Worm (Caenorhabditis elegans) whole organism, L3 larva: ENCODE data around the gene T22B7.7.
A peak's percentile ranks its signal among the peaks of the same experiment; 100 is the strongest.

ENCODE experiments used
- R02D3.7 ChIP-seq: fragments of 150-350 bp; optimal IDR thresholded peaks from 2 replicates; lab custom pipeline; 2014; ENCODE audit warnings: missing biosample characterization, missing genetic modification characterization
- ZK546.5 ChIP-seq: sonication (generic microtip); optimal IDR thresholded peaks from 2 replicates; lab custom pipeline; 2017; ENCODE audit warnings: missing biosample characterization, missing genetic modification characterization
- aly-2 ChIP-seq: fragments of 150-350 bp; optimal IDR thresholded peaks from 2 replicates; lab custom pipeline; 2014; ENCODE audit warnings: missing biosample characterization, missing genetic modification characterization
- ama-1 ChIP-seq: fragments of 150-350 bp; optimal IDR thresholded peaks from 2 replicates; lab custom pipeline; 2018
- ceh-28 ChIP-seq: fragments of 150-350 bp; optimal IDR thresholded peaks from 2 replicates; lab custom pipeline; 2014; ENCODE audit warnings: missing biosample characterization, missing genetic modification reagents, missing genetic modification characterization
- ceh-9 ChIP-seq: sonication (generic microtip); optimal IDR thresholded peaks from 2 replicates; lab custom pipeline; 2018; ENCODE audit warnings: missing biosample characterization, missing genetic modification characterization
- daf-12 ChIP-seq: fragments of 150-350 bp; optimal IDR thresholded peaks from 2 replicates; lab custom pipeline; 2014; ENCODE audit warnings: missing biosample characterization, missing genetic modification reagents, missing genetic modification characterization
- egl-5 ChIP-seq: fragments of 150-350 bp; optimal IDR thresholded peaks from 2 replicates; lab custom pipeline; 2017; ENCODE audit warnings: missing biosample characterization, missing genetic modification reagents, missing genetic modification characterization, inconsistent platforms
- elt-2 ChIP-seq: sonication (generic microtip); optimal IDR thresholded peaks from 2 replicates; lab custom pipeline; 2016; ENCODE audit warnings: missing genetic modification reagents, mild to moderate bottlenecking, missing genetic modification characterization, missing compliant biosample characterization
- elt-3 ChIP-seq, 3 experiments: fragments of 150-350 bp in 1 of 3; sonication (generic microtip) in 2 of 3; optimal IDR thresholded peaks; 2 replicates in 2 of 3; 4 replicates in 1 of 3; lab custom pipeline; 2014 to 2017; ENCODE audit warnings: missing biosample characterization in 3 of 3, missing genetic modification characterization in 3 of 3
- eor-1 ChIP-seq, 2 experiments: fragments of 150-350 bp; optimal IDR thresholded peaks; 2 replicates each; lab custom pipeline; 2014 to 2018; ENCODE audit warnings: missing biosample characterization in 2 of 2, missing genetic modification characterization in 2 of 2
- fkh-10 ChIP-seq: sonication (generic microtip); optimal IDR thresholded peaks from 2 replicates; lab custom pipeline; 2017; ENCODE audit warnings: missing biosample characterization, missing genetic modification reagents, missing genetic modification characterization
- fkh-2 ChIP-seq: fragments of 150-350 bp; optimal IDR thresholded peaks from 2 replicates; lab custom pipeline; 2014; ENCODE audit warnings: missing biosample characterization, missing genetic modification reagents, missing genetic modification characterization
- fos-1 ChIP-seq: fragments of 150-350 bp; optimal IDR thresholded peaks from 2 replicates; lab custom pipeline; 2014; ENCODE audit warnings: missing biosample characterization, missing genetic modification characterization
- jun-1 ChIP-seq: fragments of 150-350 bp; optimal IDR thresholded peaks from 2 replicates; lab custom pipeline; 2014; ENCODE audit warnings: missing biosample characterization, missing genetic modification reagents, missing genetic modification characterization
- lin-15B ChIP-seq: fragments of 150-350 bp; optimal IDR thresholded peaks from 2 replicates; lab custom pipeline; 2014; ENCODE audit warnings: missing biosample characterization, missing genetic modification characterization
- lin-39 ChIP-seq: fragments of 150-350 bp; optimal IDR thresholded peaks from 2 replicates; lab custom pipeline; 2018; ENCODE audit warnings: missing biosample characterization, missing genetic modification reagents, missing genetic modification characterization
- lsy-12 ChIP-seq: sonication (generic microtip); optimal IDR thresholded peaks from 2 replicates; lab custom pipeline; 2016; ENCODE audit warnings: mild to moderate bottlenecking, missing genetic modification characterization, missing compliant biosample characterization
- mdl-1 ChIP-seq: fragments of 150-350 bp; optimal IDR thresholded peaks from 2 replicates; lab custom pipeline; 2014; ENCODE audit warnings: missing biosample characterization, missing genetic modification characterization
- mml-1 ChIP-seq: fragments of 150-350 bp; sonication (generic microtip); optimal IDR thresholded peaks from 3 replicates; lab custom pipeline; 2014; ENCODE audit warnings: missing biosample characterization, missing genetic modification characterization
- nfya-1 ChIP-seq: sonication (generic microtip); optimal IDR thresholded peaks from 2 replicates; lab custom pipeline; 2017; ENCODE audit warnings: missing genetic modification characterization, mild to moderate bottlenecking, missing compliant biosample characterization, antibody characterized with exemption, moderate library complexity; ENCODE audit not compliant: insufficient read depth
- nhr-11 ChIP-seq: fragments of 150-350 bp; optimal IDR thresholded peaks from 2 replicates; lab custom pipeline; 2014; ENCODE audit warnings: missing biosample characterization, missing genetic modification characterization
- nhr-12 ChIP-seq: fragments of 150-350 bp; optimal IDR thresholded peaks from 2 replicates; lab custom pipeline; 2014; ENCODE audit warnings: missing biosample characterization, missing genetic modification characterization
- nhr-23 ChIP-seq: fragments of 150-350 bp; optimal IDR thresholded peaks from 2 replicates; lab custom pipeline; 2014; ENCODE audit warnings: missing biosample characterization, missing genetic modification reagents, missing genetic modification characterization
- nhr-237 ChIP-seq: fragments of 150-350 bp; optimal IDR thresholded peaks from 2 replicates; lab custom pipeline; 2014; ENCODE audit warnings: missing biosample characterization, missing genetic modification characterization
- nhr-25 ChIP-seq: sonication (generic microtip); optimal IDR thresholded peaks from 2 replicates; lab custom pipeline; 2017; ENCODE audit warnings: missing biosample characterization, missing genetic modification characterization
- nhr-28 ChIP-seq: fragments of 150-350 bp; optimal IDR thresholded peaks from 2 replicates; lab custom pipeline; 2014; ENCODE audit warnings: missing biosample characterization, missing genetic modification characterization
- nhr-43 ChIP-seq: sonication (generic microtip); optimal IDR thresholded peaks from 2 replicates; lab custom pipeline; 2016; ENCODE audit warnings: mild to moderate bottlenecking, missing genetic modification characterization, missing compliant biosample characterization; ENCODE audit not compliant: poor library complexity, severe bottlenecking
- nhr-67 ChIP-seq: fragments of 150-350 bp; optimal IDR thresholded peaks from 2 replicates; lab custom pipeline; 2014; ENCODE audit warnings: missing biosample characterization, missing genetic modification characterization
- nhr-76 ChIP-seq: fragments of 150-350 bp; sonication (generic microtip); optimal IDR thresholded peaks from 5 replicates; lab custom pipeline; 2014; ENCODE audit warnings: missing biosample characterization, missing genetic modification characterization
- nhr-77 ChIP-seq: fragments of 150-350 bp; optimal IDR thresholded peaks from 2 replicates; lab custom pipeline; 2014; ENCODE audit warnings: missing biosample characterization, missing genetic modification characterization
- pqm-1 ChIP-seq: fragments of 150-350 bp; optimal IDR thresholded peaks from 2 replicates; lab custom pipeline; 2017; ENCODE audit warnings: missing biosample characterization, missing genetic modification characterization, inconsistent platforms
- sea-2 ChIP-seq: fragments of 150-350 bp; sonication (generic microtip); optimal IDR thresholded peaks from 4 replicates; lab custom pipeline; 2014; ENCODE audit warnings: missing biosample characterization, missing genetic modification reagents, missing genetic modification characterization
- skn-1 ChIP-seq: fragments of 150-350 bp; optimal IDR thresholded peaks from 2 replicates; lab custom pipeline; 2014; ENCODE audit warnings: missing biosample characterization, missing genetic modification characterization
- snpc-4 ChIP-seq: fragments of 150-350 bp; optimal IDR thresholded peaks from 2 replicates; lab custom pipeline; 2014; ENCODE audit warnings: missing biosample characterization, missing genetic modification characterization
- tbx-2 ChIP-seq: sonication (generic microtip); optimal IDR thresholded peaks from 2 replicates; lab custom pipeline; 2016; ENCODE audit warnings: mild to moderate bottlenecking, missing genetic modification characterization, missing compliant biosample characterization
- unc-39 ChIP-seq: sonication (generic microtip); optimal IDR thresholded peaks from 4 replicates; lab custom pipeline; 2017; ENCODE audit warnings: missing biosample characterization, missing genetic modification characterization
- unc-62 ChIP-seq: fragments of 150-350 bp; sonication (generic microtip); optimal IDR thresholded peaks from 4 replicates; lab custom pipeline; 2014; ENCODE audit warnings: missing biosample characterization, missing genetic modification reagents, missing genetic modification characterization
- zag-1 ChIP-seq: fragments of 150-350 bp; optimal IDR thresholded peaks from 2 replicates; lab custom pipeline; 2014; ENCODE audit warnings: missing biosample characterization, missing genetic modification characterization
- ztf-4 ChIP-seq: fragments of 150-350 bp; optimal IDR thresholded peaks from 2 replicates; lab custom pipeline; 2014; ENCODE audit warnings: missing biosample characterization, missing genetic modification characterization

The T22B7.7 gene

ce11 chrX:5661179-5661578 lies 7.3 kb upstream of the T22B7.7 start:
- no peak for TF ChIP-seq R02D3.7 (tag; lab: Kevin White, UChicago)
- TF ChIP-seq unc-62 (GFP tag; lab: Kevin White, UChicago), result no peak
- TF ChIP-seq nhr-12, result no peak
- no peak for TF ChIP-seq nfya-1 (tag; lab: Kevin White, UChicago)
- TF ChIP-seq skn-1, result no peak
- no peak for TF ChIP-seq nhr-76
- TF ChIP-seq nhr-25 (tag; lab: Kevin White, UChicago), result peak; percentile 70

- TF ChIP-seq fkh-2 (tag; lab: Kevin White, UChicago) (no peak), unc-39 (tag; lab: Kevin White, UChicago) (no peak), nhr-43 (tag; lab: Kevin White, UChicago) (peak; percentile 28), elt-2 (tag; lab: Kevin White, UChicago) (no peak), lin-15B (tag; lab: Kevin White, UChicago) (no peak), nhr-67 (tag; lab: Kevin White, UChicago) (no peak), egl-5 (tag; lab: Kevin White, UChicago) (no peak), nhr-76 (no peak), tbx-2 (no peak), aly-2 (tag; lab: Kevin White, UChicago) (no peak), snpc-4 (tag; lab: Kevin White, UChicago) (no peak), nhr-25 (tag; lab: Kevin White, UChicago) (peak; percentile 83), fkh-10 (GFP tag; lab: Kevin White, UChicago) (no peak), nfya-1 (tag; lab: Kevin White, UChicago) (no peak), ceh-28 (tag; lab: Kevin White, UChicago) (no peak)
Measured at ce11 chrX:5659614-5660013, 5.7 kb upstream of the T22B7.7 start, which contains the start of gene T22B7.22. Gene T22B7.22 (plus strand): TSS chrX:5659967.

- no peak for TF ChIP-seq ZK546.5
- no peak for TF ChIP-seq fkh-10 (GFP tag; lab: Kevin White, UChicago)
- no peak for TF ChIP-seq nhr-12
Measured at ce11 chrX:5655601-5656000, 1.7 kb upstream of the T22B7.7 start.

ce11 chrX:5647884-5648283 lies 6.0 kb downstream of the T22B7.7 start, which contains the start of gene srv-7:
Gene srv-7 (minus strand): TSS chrX:5647984.
- TF ChIP-seq nhr-28 (tag; lab: Kevin White, UChicago), result no peak
- TF ChIP-seq mml-1 (tag; lab: Kevin White, UChicago), result no peak
- TF ChIP-seq lin-39 (tag; lab: Kevin White, UChicago), result no peak

ce11 chrX:5646951-5647423 lies 6.9 kb downstream of the T22B7.7 start, which contains the start of gene T22B7.3:
Gene T22B7.3 (plus strand): TSS chrX:5647373.
- TF ChIP-seq jun-1, result no peak
- TF ChIP-seq fkh-10 (GFP tag; lab: Kevin White, UChicago), result no peak
- no peak for TF ChIP-seq eor-1 (tag; optimal IDR thresholded peaks at IDR 0.05; lab: Kevin White, UChicago)
- TF ChIP-seq unc-62 (GFP tag; lab: Kevin White, UChicago), result no peak
- no peak for TF ChIP-seq nhr-11
- no peak for TF ChIP-seq elt-3 (tag; optimal IDR thresholded peaks at IDR 0.05; lab: Kevin White, UChicago)
- TF ChIP-seq skn-1, result no peak
- TF ChIP-seq nfya-1 (tag; lab: Kevin White, UChicago), result no peak
- no peak for TF ChIP-seq ama-1
- no peak for TF ChIP-seq zag-1 (tag; lab: Kevin White, UChicago)
- TF ChIP-seq aly-2 (tag; lab: Kevin White, UChicago), result no peak
- no peak for TF ChIP-seq lin-15B (tag; lab: Kevin White, UChicago)
- no peak for TF ChIP-seq ceh-9 (tag; lab: Kevin White, UChicago)
- TF ChIP-seq mdl-1 (tag; lab: Kevin White, UChicago), result no peak
- no peak for TF ChIP-seq nhr-23 (tag; lab: Kevin White, UChicago)
- TF ChIP-seq, all 47 proteins: peak for 0

- TF ChIP-seq nhr-237 (no peak), lsy-12 (tag; lab: Kevin White, UChicago) (no peak), ceh-28 (tag; lab: Kevin White, UChicago) (no peak), nhr-11 (no peak), nhr-43 (tag; lab: Kevin White, UChicago) (peak; percentile 89), pqm-1 (tag; lab: Kevin White, UChicago) (no peak), ceh-9 (tag; lab: Kevin White, UChicago) (no peak), fkh-10 (GFP tag; lab: Kevin White, UChicago) (no peak), skn-1 (no peak), eor-1 (tag; optimal IDR thresholded peaks at IDR 0.05; lab: Kevin White, UChicago) (no peak), ama-1 (no peak), unc-39 (tag; lab: Kevin White, UChicago) (no peak), egl-5 (tag; lab: Kevin White, UChicago) (no peak), daf-12 (no peak), nhr-76 (no peak), sea-2 (GFP tag; lab: Kevin White, UChicago) (no peak), nhr-12 (no peak), aly-2 (tag; lab: Kevin White, UChicago) (no peak), nhr-67 (tag; lab: Kevin White, UChicago) (no peak), fos-1 (tag; lab: Kevin White, UChicago) (no peak), ztf-4 (tag; lab: Kevin White, UChicago) (no peak), tbx-2 (no peak), nhr-77 (tag; lab: Kevin White, UChicago) (no peak), elt-3 (tag; optimal IDR thresholded peaks at IDR 0.05; lab: Kevin White, UChicago) (peak in 1 of 3 experiments; percentile 55), mml-1 (tag; lab: Kevin White, UChicago) (no peak)
Measured at ce11 chrX:5645606-5646005, 8.3 kb downstream of the T22B7.7 start.
